Fruit fly (Drosophila melanogaster) whole organism, embryonic: ENCODE measurements around the gene CG9903.

Experiments used
- Abd-B ChIP-seq: fragments of 200-800 bp; sonication (Bioruptor generic); optimal IDR thresholded peaks from 2 replicates; lab custom pipeline; 2018; ENCODE audit warnings: missing biosample characterization, mild to moderate bottlenecking, missing genetic modification characterization, moderate library complexity
- CG10959 ChIP-seq: fragments of 200-800 bp; sonication (Bioruptor generic); IDR thresholded peaks from 2 replicates; pipeline ENCODE4 v1.3.6; 2022; ENCODE audit warnings: missing biosample characterization, missing genetic modification characterization
- CG10979 ChIP-seq: fragments of 200-800 bp; sonication (Bioruptor generic); optimal IDR thresholded peaks from 2 replicates; lab custom pipeline; 2018; ENCODE audit warnings: missing biosample characterization, mild to moderate bottlenecking, missing genetic modification characterization, moderate library complexity
- CG11696 ChIP-seq: fragments of 200-800 bp; sonication (Bioruptor generic); IDR thresholded peaks from 2 replicates; pipeline ENCODE4 v1.3.6; 2022; ENCODE audit warnings: missing biosample characterization, missing genetic modification characterization
- CG12155 ChIP-seq: fragments of 200-800 bp; sonication (Bioruptor generic); optimal IDR thresholded peaks from 3 replicates; lab custom pipeline; 2016; ENCODE audit warnings: missing biosample characterization, missing genetic modification characterization
- CG12659 ChIP-seq: fragments of 200-800 bp; sonication (Bioruptor generic); optimal IDR thresholded peaks from 3 replicates; lab custom pipeline; 2017; ENCODE audit warnings: mild to moderate bottlenecking, missing biosample characterization, missing genetic modification reagents, missing genetic modification characterization
- CG13424 ChIP-seq: fragments of 200-800 bp; sonication (Bioruptor generic); optimal IDR thresholded peaks from 2 replicates; lab custom pipeline; 2019; ENCODE audit warnings: missing biosample characterization, mild to moderate bottlenecking, missing genetic modification characterization, moderate library complexity
- CG13775 ChIP-seq: fragments of 200-800 bp; sonication (Bioruptor generic); optimal IDR thresholded peaks from 3 replicates; lab custom pipeline; 2017; ENCODE audit warnings: missing biosample characterization, mild to moderate bottlenecking, missing genetic modification characterization
- CG14050 ChIP-seq: fragments of 200-800 bp; sonication (Bioruptor generic); IDR thresholded peaks from 3 replicates; pipeline ENCODE4 v1.3.6; 2022; ENCODE audit warnings: missing biosample characterization, missing genetic modification characterization
- CG1603 ChIP-seq: fragments of 200-800 bp; sonication (Bioruptor generic); optimal IDR thresholded peaks from 2 replicates; lab custom pipeline; 2019; ENCODE audit warnings: missing biosample characterization, mild to moderate bottlenecking, missing genetic modification characterization, moderate library complexity
- CG2202 ChIP-seq: fragments of 200-800 bp; sonication (Bioruptor generic); optimal IDR thresholded peaks from 2 replicates; lab custom pipeline; 2018; ENCODE audit warnings: missing biosample characterization, mild to moderate bottlenecking, missing genetic modification characterization
- CG2678 ChIP-seq: fragments of 200-800 bp; sonication (Bioruptor generic); optimal IDR thresholded peaks from 3 replicates; lab custom pipeline; 2019; ENCODE audit warnings: missing biosample characterization, mild to moderate bottlenecking, missing genetic modification characterization, moderate library complexity
- CG2889 ChIP-seq: fragments of 200-800 bp; sonication (Bioruptor generic); IDR thresholded peaks from 3 replicates; pipeline ENCODE4 v1.3.6; 2022; ENCODE audit warnings: missing biosample characterization, missing genetic modification characterization
- CG33557 ChIP-seq: fragments of 200-800 bp; sonication (Bioruptor generic); optimal IDR thresholded peaks from 2 replicates; lab custom pipeline; 2019; ENCODE audit warnings: missing biosample characterization, mild to moderate bottlenecking, missing genetic modification characterization, moderate library complexity
- CG6254 ChIP-seq: fragments of 200-800 bp; sonication (Bioruptor generic); optimal IDR thresholded peaks from 3 replicates; lab custom pipeline; 2017; ENCODE audit warnings: mild to moderate bottlenecking, missing biosample characterization, missing genetic modification reagents, missing genetic modification characterization
- CG8765 ChIP-seq: fragments of 200-800 bp; sonication (Bioruptor generic); IDR thresholded peaks from 2 replicates; pipeline ENCODE4 v1.3.6; 2022; ENCODE audit warnings: missing biosample characterization, missing genetic modification characterization
- Dp ChIP-seq: fragments of 200-800 bp; sonication (Bioruptor generic); optimal IDR thresholded peaks from 2 replicates; lab custom pipeline; 2018; ENCODE audit warnings: missing biosample characterization, mild to moderate bottlenecking, missing genetic modification characterization, moderate library complexity
- Ets97D ChIP-seq: fragments of 200-800 bp; sonication (Bioruptor generic); optimal IDR thresholded peaks from 3 replicates; lab custom pipeline; 2016; ENCODE audit warnings: missing biosample characterization, missing genetic modification characterization
- Gug ChIP-seq: fragments of 200-800 bp; sonication (Bioruptor generic); IDR thresholded peaks from 4 replicates; pipeline ENCODE4 v1.3.6; 2022; ENCODE audit warnings: missing biosample characterization, missing genetic modification characterization
- Jarid2 ChIP-seq: fragments of 200-800 bp; sonication (Bioruptor generic); optimal IDR thresholded peaks from 3 replicates; lab custom pipeline; 2017; ENCODE audit warnings: mild to moderate bottlenecking, missing biosample characterization, missing genetic modification reagents, missing genetic modification characterization
- Nf-YC ChIP-seq: fragments of 200-800 bp; optimal IDR thresholded peaks from 3 replicates; lab custom pipeline; 2019; ENCODE audit warnings: missing biosample characterization, mild to moderate bottlenecking, missing genetic modification characterization, moderate library complexity
- Scr ChIP-seq: fragments of 200-800 bp; sonication (Bioruptor generic); IDR thresholded peaks from 2 replicates; pipeline ENCODE4 v1.3.6; 2022; ENCODE audit warnings: missing biosample characterization, missing genetic modification characterization; ENCODE audit not compliant: partially characterized antibody
- Spps ChIP-seq: fragments of 200-800 bp; sonication (Bioruptor generic); optimal IDR thresholded peaks from 2 replicates; lab custom pipeline; 2018; ENCODE audit warnings: missing biosample characterization, mild to moderate bottlenecking, missing genetic modification characterization
- Usf ChIP-seq: fragments of 200-800 bp; sonication (Bioruptor generic); optimal IDR thresholded peaks from 2 replicates; lab custom pipeline; 2017; ENCODE audit warnings: missing genotype, missing biosample characterization, missing genetic modification characterization
- ap ChIP-seq: fragments of 200-800 bp; sonication (Bioruptor generic); IDR thresholded peaks from 2 replicates; pipeline ENCODE4 v1.3.6; 2022; ENCODE audit warnings: missing biosample characterization, missing genetic modification characterization
- bcd ChIP-seq: fragments of 200-800 bp; sonication (Bioruptor generic); optimal IDR thresholded peaks from 2 replicates; lab custom pipeline; 2017; ENCODE audit warnings: missing biosample characterization, mild to moderate bottlenecking, missing genetic modification characterization
- cad ChIP-seq: fragments of >200 bp; optimal IDR thresholded peaks from 2 replicates; lab custom pipeline; 2017; ENCODE audit warnings: missing biosample characterization, missing genetic modification characterization
- corto ChIP-seq: fragments of 200-800 bp; sonication (Bioruptor generic); optimal IDR thresholded peaks from 2 replicates; lab custom pipeline; 2016; ENCODE audit warnings: missing biosample characterization, mild to moderate bottlenecking, missing genetic modification characterization, moderate library complexity
- crol ChIP-seq: fragments of 200-800 bp; sonication (Bioruptor generic); IDR thresholded peaks from 2 replicates; pipeline ENCODE4 v1.3.6; 2022; ENCODE audit warnings: missing biosample characterization, missing genetic modification characterization
- ems ChIP-seq: fragments of 200-800 bp; sonication (Bioruptor generic); optimal IDR thresholded peaks from 3 replicates; lab custom pipeline; 2016; ENCODE audit warnings: missing biosample characterization, missing genetic modification characterization
- eve ChIP-seq, 2 experiments: fragments of >200 bp; optimal IDR thresholded peaks; 2 replicates each; lab custom pipeline; 2017; ENCODE audit warnings: missing biosample characterization in 2 of 2, missing genetic modification characterization in 2 of 2
- gcm ChIP-seq: fragments of 200-800 bp; sonication (Bioruptor generic); optimal IDR thresholded peaks from 2 replicates; lab custom pipeline; 2019; ENCODE audit warnings: missing biosample characterization, mild to moderate bottlenecking, missing genetic modification characterization, moderate library complexity
- gsb ChIP-seq: fragments of 200-800 bp; sonication (Bioruptor generic); IDR thresholded peaks from 2 replicates; pipeline ENCODE4 v1.3.6; 2022; ENCODE audit warnings: missing biosample characterization, missing genetic modification characterization
- gt ChIP-seq: fragments of 200-800 bp; sonication (Bioruptor generic); IDR thresholded peaks from 2 replicates; pipeline ENCODE4 v1.3.6; 2022; ENCODE audit warnings: missing biosample characterization, missing genetic modification characterization
- h ChIP-seq: fragments of >200 bp; optimal IDR thresholded peaks from 2 replicates; lab custom pipeline; 2017
- hth ChIP-seq: fragments of >200 bp; optimal IDR thresholded peaks from 2 replicates; lab custom pipeline; 2017; ENCODE audit warnings: inconsistent platforms
- jing ChIP-seq: fragments of 200-800 bp; sonication (Bioruptor generic); optimal IDR thresholded peaks from 2 replicates; lab custom pipeline; 2018; ENCODE audit warnings: missing biosample characterization, mild to moderate bottlenecking, missing genetic modification characterization
- ken ChIP-seq: fragments of 200-800 bp; sonication (Bioruptor generic); IDR thresholded peaks from 3 replicates; pipeline ENCODE4 v1.3.6; 2022; ENCODE audit warnings: missing biosample characterization, missing genetic modification characterization
- kni ChIP-seq: fragments of 200-800 bp; sonication (Bioruptor generic); optimal IDR thresholded peaks from 3 replicates; lab custom pipeline; 2017; ENCODE audit warnings: mild to moderate bottlenecking, missing biosample characterization, missing genetic modification reagents, missing genetic modification characterization
- luna ChIP-seq: fragments of 200-800 bp; sonication (Bioruptor generic); optimal IDR thresholded peaks from 2 replicates; lab custom pipeline; 2016; ENCODE audit warnings: missing biosample characterization, missing genetic modification characterization
- odd ChIP-seq: fragments of 200-800 bp; sonication (Bioruptor generic); optimal IDR thresholded peaks from 2 replicates; lab custom pipeline; 2017; ENCODE audit warnings: missing biosample characterization, mild to moderate bottlenecking, missing genetic modification characterization
- pan ChIP-seq, 4 experiments: fragments of >200 bp in 3 of 4; fragments of 200-800 bp in 1 of 4; sonication (Bioruptor generic) in 1 of 4; optimal IDR thresholded peaks in 3 of 4; IDR thresholded peaks in 1 of 4; 2 replicates each; pipeline versions ENCODE4 v1.3.6 to Lab custom; 2017 to 2022; ENCODE audit warnings: missing biosample characterization in 2 of 4, missing genetic modification characterization in 2 of 4, mixed read lengths in 1 of 4
- peb ChIP-seq: fragments of 200-800 bp; sonication (Bioruptor generic); IDR thresholded peaks from 2 replicates; pipeline ENCODE4 v1.3.6; 2022; ENCODE audit warnings: missing biosample characterization, missing genetic modification characterization
- pzg ChIP-seq: fragments of 200-800 bp; sonication (Bioruptor generic); optimal IDR thresholded peaks from 3 replicates; lab custom pipeline; 2018; ENCODE audit warnings: missing biosample characterization, mild to moderate bottlenecking, missing genetic modification characterization, moderate library complexity
- repo ChIP-seq: fragments of 200-800 bp; sonication (Bioruptor generic); optimal IDR thresholded peaks from 2 replicates; lab custom pipeline; 2016; ENCODE audit warnings: missing biosample characterization, missing genetic modification characterization
- slou ChIP-seq: fragments of 200-800 bp; sonication (Bioruptor generic); optimal IDR thresholded peaks from 3 replicates; lab custom pipeline; 2016; ENCODE audit warnings: missing biosample characterization, missing genetic modification characterization
- stc ChIP-seq: fragments of 200-800 bp; sonication (Bioruptor generic); IDR thresholded peaks from 2 replicates; pipeline ENCODE4 v1.3.6; 2022; ENCODE audit warnings: missing biosample characterization, missing genetic modification characterization
- tgo ChIP-seq: fragments of 200-800 bp; sonication (Bioruptor generic); IDR thresholded peaks from 3 replicates; pipeline ENCODE4 v1.3.6; 2022; ENCODE audit warnings: missing biosample characterization, missing genetic modification characterization
- tio ChIP-seq: fragments of 200-800 bp; sonication (Bioruptor generic); optimal IDR thresholded peaks from 2 replicates; lab custom pipeline; 2017; ENCODE audit warnings: missing biosample characterization, missing genetic modification characterization, inconsistent platforms
- trem ChIP-seq: fragments of 200-800 bp; optimal IDR thresholded peaks from 3 replicates; lab custom pipeline; 2019; ENCODE audit warnings: missing biosample characterization, mild to moderate bottlenecking, missing genetic modification characterization, moderate library complexity
- vnd ChIP-seq: fragments of 200-800 bp; sonication (Bioruptor generic); IDR thresholded peaks from 3 replicates; pipeline ENCODE4 v1.3.6; 2022; ENCODE audit warnings: missing biosample characterization, missing genetic modification characterization; ENCODE audit not compliant: partially characterized antibody
- yki ChIP-seq: fragments of >200 bp; optimal IDR thresholded peaks from 3 replicates; lab custom pipeline; 2018

CG9903 gene

dm6 chrX:16579978-16580377 is 39.3 kb upstream of the CG9903 start (continued):
- no peak for TF ChIP-seq ems
- no peak for TF ChIP-seq CG6254 (GFP tag; lab: Kevin White, UChicago)
- TF ChIP-seq CG2678 (tag; lab: Kevin White, UChicago), result peak; percentile 76
- TF ChIP-seq stc (GFP tag; lab: Robert Waterston, UW), result no peak
- no peak for TF ChIP-seq cad (GFP tag; lab: Kevin White, UChicago)
- TF ChIP-seq Ets97D (GFP tag; lab: Kevin White, UChicago), result no peak
- TF ChIP-seq yki (lab: Kevin White, UChicago), result no peak
- TF ChIP-seq CG2889 (GFP tag; lab: Robert Waterston, UW), result no peak
- no peak for TF ChIP-seq trem (tag; lab: Kevin White, UChicago)
- TF ChIP-seq CG10979, result peak; percentile 41
- 0 out of 3 replicates have a peak, but pooled peaks have one; percentile 30 for TF ChIP-seq tgo
- TF ChIP-seq luna (GFP tag; lab: Kevin White, UChicago), result no peak
- TF ChIP-seq CG8765 (GFP tag; lab: Robert Waterston, UW), result no peak
- no peak for TF ChIP-seq Nf-YC
- TF ChIP-seq slou (GFP tag; lab: Kevin White, UChicago), result peak; percentile 6
- peak; percentile 11 for TF ChIP-seq CG12155 (GFP tag; lab: Kevin White, UChicago)
- TF ChIP-seq ken (GFP tag; lab: Robert Waterston, UW), result no peak
- no peak for TF ChIP-seq vnd (GFP tag; lab: Robert Waterston, UW)
- TF ChIP-seq crol (GFP tag; lab: Robert Waterston, UW), result no peak
- TF ChIP-seq corto (GFP tag; lab: Kevin White, UChicago), result no peak
- no peak for TF ChIP-seq Usf (GFP tag; lab: Kevin White, UChicago)
- TF ChIP-seq pan (optimal IDR thresholded peaks at IDR 0.05; lab: Kevin White, UChicago), result no peak
- TF ChIP-seq pan (GFP tag; optimal IDR thresholded peaks at IDR 0.05 in 1 of 2, IDR thresholded peaks at IDR 0.05 in 1 of 2), result peak in 1 of 2 experiments; percentile 42
- no peak for TF ChIP-seq Scr (GFP tag; lab: Robert Waterston, UW)
- TF ChIP-seq Spps (tag; lab: Kevin White, UChicago), result no peak
- peak; percentile 9 for TF ChIP-seq gcm (GFP tag; lab: Kevin White, UChicago)
- no peak for TF ChIP-seq gt (GFP tag; lab: Robert Waterston, UW)
- no peak for TF ChIP-seq CG10959 (GFP tag; lab: Robert Waterston, UW)
- TF ChIP-seq CG13424 (tag; lab: Kevin White, UChicago), result peak; percentile 61
- TF ChIP-seq pzg (GFP tag; lab: Kevin White, UChicago), result no peak
- no peak for TF ChIP-seq CG14050
- no peak for TF ChIP-seq repo (GFP tag; lab: Kevin White, UChicago)
- TF ChIP-seq eve (GFP tag; optimal IDR thresholded peaks at IDR 0.05; lab: Kevin White, UChicago), result peak in 1 of 2 experiments; percentile 71
- TF ChIP-seq kni, result no peak
- no peak for TF ChIP-seq peb (GFP tag; lab: Robert Waterston, UW)
- TF ChIP-seq CG12659 (GFP tag; lab: Kevin White, UChicago), result peak; percentile 16
- no peak for TF ChIP-seq Dp (GFP tag; lab: Kevin White, UChicago)
- no peak for TF ChIP-seq CG1603 (tag; lab: Kevin White, UChicago)
- TF ChIP-seq gsb (GFP tag; lab: Robert Waterston, UW), result no peak
- TF ChIP-seq odd (GFP tag; lab: Kevin White, UChicago), result no peak
- TF ChIP-seq hth (lab: Kevin White, UChicago), result no peak
- no peak for TF ChIP-seq h (lab: Kevin White, UChicago)
- TF ChIP-seq CG13775 (GFP tag; lab: Kevin White, UChicago), result peak; percentile 40
- TF ChIP-seq CG2202 (tag; lab: Kevin White, UChicago), result no peak
- TF ChIP-seq CG33557, result no peak
- no peak for TF ChIP-seq ap (GFP tag; lab: Robert Waterston, UW)
- peak; percentile 53 for TF ChIP-seq tio (GFP tag; lab: Kevin White, UChicago)
- no peak for TF ChIP-seq jing
- TF ChIP-seq CG11696 (GFP tag; lab: Robert Waterston, UW), result no peak
- no peak for TF ChIP-seq Jarid2 (GFP tag; lab: Kevin White, UChicago)
- peak; percentile 35 for TF ChIP-seq bcd
- no peak for TF ChIP-seq Gug
- TF ChIP-seq Abd-B (GFP tag; lab: Kevin White, UChicago), result peak; percentile 35
